Fruit fly (Drosophila melanogaster) whole organism, larva: Measurements from ENCODE around the gene Fatp1.

ENCODE experiments used
- noc ChIP-seq: fragments of 200-800 bp; sonication (Bioruptor generic); optimal IDR thresholded peaks from 3 replicates; lab custom pipeline; 2019; ENCODE audit warnings: missing biosample characterization, mild to moderate bottlenecking, missing genetic modification characterization, moderate library complexity

Gene Fatp1

DNA sequence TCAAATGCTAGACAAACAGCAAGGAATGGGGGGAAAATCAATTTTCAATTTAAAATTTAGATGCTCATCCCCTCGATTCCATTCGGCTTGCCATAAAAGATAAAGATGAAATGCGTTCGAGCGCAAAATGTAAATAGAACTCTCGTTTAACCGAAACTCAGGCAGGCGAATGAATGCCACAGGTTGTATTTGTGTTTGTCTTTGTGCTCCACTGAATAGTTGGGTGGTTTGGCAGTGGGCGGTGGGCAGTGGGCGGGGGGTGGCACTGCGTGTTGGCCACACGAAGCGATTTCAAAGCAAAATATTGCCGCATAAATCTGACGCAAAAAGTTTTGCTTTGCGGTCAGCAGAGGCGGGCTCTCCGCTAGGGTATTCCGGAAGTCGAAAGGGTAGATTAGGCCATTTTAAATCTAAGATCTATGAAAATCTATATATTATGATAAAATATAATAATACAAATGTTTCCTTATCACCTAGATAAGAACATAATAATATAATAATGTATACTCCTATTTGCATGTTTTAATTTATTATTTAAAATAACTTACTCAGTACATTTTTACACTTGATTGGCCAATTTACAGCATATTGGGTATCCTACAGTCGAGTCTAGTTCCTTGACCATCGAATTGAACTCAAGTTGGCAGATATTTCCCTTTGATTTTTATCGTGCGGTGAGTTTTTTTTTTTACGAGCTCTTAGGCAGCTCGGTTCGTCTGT is 5.3 kb upstream of the Fatp1 start:
- TF ChIP-seq noc (tag; lab: Kevin White, UChicago), result no peak

DNA sequence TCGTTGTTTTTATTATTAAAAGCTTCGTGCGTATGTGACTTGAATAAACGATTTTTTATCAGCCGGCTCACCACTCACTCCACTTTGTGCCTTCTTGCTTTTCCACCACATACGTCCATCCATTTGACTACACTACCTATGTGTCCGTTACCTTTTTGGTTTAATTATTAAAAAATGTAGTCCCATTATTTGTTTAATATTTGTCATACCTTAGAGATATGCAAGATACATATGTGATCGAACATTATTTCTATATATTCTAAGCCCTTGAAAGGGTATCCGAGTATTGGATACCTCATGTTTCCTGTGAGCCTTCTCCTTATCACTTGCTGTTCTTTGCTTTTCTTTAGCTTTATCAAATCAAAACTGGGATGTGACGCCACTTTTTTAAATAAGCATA is 2.2 kb upstream of the Fatp1 start:
- peak; percentile 64 for TF ChIP-seq noc (tag; lab: Kevin White, UChicago)

- TF ChIP-seq noc (tag; lab: Kevin White, UChicago), result peak; percentile 39
These were observed 459 bp downstream of the Fatp1 start for dm6 chr2L:10516470-10517048.

DNA sequence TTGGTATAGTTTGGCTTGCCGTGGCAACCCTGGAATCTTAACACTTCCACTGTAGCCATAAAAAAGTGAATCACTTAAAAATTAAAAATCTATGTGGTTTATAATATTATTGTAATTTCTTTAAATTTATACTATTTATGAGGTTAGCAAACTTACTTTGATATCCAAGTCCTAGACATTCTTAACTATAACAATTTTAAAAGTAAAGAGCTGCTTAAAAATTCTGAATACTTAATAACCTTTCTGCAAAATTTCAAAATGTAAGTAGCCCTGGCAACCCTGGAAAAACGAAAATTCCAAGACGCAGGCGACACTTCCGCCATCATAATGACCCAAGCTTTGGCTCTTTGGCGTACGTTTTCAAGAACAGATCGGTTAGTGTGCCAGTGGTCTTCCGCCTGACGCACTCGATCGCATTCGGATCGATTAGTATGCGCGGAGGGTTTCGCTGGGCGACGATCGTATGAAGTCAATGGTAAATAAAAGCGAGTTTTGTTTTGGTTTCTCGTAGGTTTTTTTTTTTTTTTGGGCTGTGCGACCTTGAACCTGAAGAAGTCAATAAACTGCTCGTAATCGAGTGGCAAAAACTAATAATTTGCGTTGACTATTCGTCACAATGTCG is 1.4 kb downstream of the Fatp1 start:
- no peak for TF ChIP-seq noc (tag; lab: Kevin White, UChicago)

dm6 chr2L:10514586-10515137 is 2.4 kb downstream of the Fatp1 start:
- TF ChIP-seq noc (tag; lab: Kevin White, UChicago), result no peak

dm6 chr2L:10513837-10514499 is 3.0 kb downstream of the Fatp1 start:
- no peak for TF ChIP-seq noc (tag; lab: Kevin White, UChicago)

dm6 chr2L:10510843-10511242 is 6.2 kb downstream of the Fatp1 start:
- no peak for TF ChIP-seq noc (tag; lab: Kevin White, UChicago)

dm6 chr2L:10510088-10510487 is 6.9 kb downstream of the Fatp1 start, which contains the start of gene CG7384:
Gene CG7384 (minus strand): TSS chr2L:10510453.
- TF ChIP-seq noc (tag; lab: Kevin White, UChicago), result no peak

- peak; percentile 30 for TF ChIP-seq noc (tag; lab: Kevin White, UChicago)
These were observed 10.3 kb downstream of the Fatp1 start, which contains the start of the genes Myo31DF and CG6094 for dm6 chr2L:10506557-10507252. Gene Myo31DF (minus strand): TSS chr2L:10506779. Gene CG6094 (plus strand): TSS chr2L:10507081.

dm6 chr2L:10505345-10505744 is 11.7 kb downstream of the Fatp1 start:
- TF ChIP-seq noc (tag; lab: Kevin White, UChicago), result no peak

DNA sequence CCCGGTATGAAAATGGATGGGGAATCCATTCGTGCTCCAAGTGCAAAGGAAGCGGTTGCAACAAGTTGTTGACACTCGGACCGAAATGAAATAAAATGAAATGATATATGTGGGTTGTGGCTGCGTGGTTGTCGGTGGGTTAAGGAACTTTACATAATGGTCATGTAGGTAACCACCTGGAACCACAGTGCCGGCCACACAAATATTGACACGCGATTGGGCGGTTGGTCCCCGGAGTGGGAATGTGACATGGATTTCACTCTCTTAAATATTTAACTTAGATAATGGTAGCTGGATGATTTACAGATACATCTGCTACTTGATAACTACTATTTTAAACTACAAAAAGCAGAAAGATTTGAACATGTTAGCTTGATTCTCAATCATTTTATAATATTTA is 12.1 kb downstream of the Fatp1 start:
- no peak for TF ChIP-seq noc (tag; lab: Kevin White, UChicago)

dm6 chr2L:10503356-10503977 is 13.6 kb downstream of the Fatp1 start:
- no peak for TF ChIP-seq noc (tag; lab: Kevin White, UChicago)

DNA sequence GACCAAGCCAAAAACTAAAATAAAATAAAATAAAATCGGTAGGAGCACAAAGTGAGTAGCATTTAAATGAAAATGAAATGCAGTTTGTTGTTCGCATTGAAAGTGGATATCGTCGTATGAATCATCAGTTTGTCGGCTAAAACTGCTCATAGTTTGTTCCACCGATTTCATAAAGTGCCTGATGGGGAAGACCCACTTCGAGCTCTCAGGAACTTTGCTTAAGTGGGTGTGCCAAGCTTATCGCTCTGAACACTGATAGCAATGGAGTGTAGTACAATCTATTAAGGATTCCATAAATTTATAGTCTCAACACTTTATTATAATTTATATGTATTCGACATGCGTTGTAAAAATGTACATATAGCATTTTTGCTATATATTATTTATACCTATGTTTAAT is 14.2 kb downstream of the Fatp1 start:
- peak; percentile 27 for TF ChIP-seq noc (tag; lab: Kevin White, UChicago)

DNA sequence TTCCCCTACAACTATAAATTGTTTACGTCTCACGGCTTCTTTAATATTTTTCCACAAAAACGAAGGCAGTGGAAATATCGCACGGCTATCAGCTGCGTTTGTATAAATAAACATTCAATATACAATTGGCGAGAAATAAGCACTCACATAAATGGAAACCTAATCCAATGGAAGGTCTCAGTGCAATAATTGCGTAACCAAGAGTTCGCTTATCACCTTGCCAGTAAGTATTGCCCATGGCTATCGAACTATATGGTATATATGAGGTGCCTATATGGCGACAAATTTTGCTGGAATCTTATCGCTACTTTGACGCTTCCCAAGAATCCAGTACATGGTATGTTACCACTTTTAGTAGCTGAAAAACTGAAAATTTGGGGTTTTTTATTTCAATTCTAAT is 14.8 kb downstream of the Fatp1 start:
- no peak for TF ChIP-seq noc (tag; lab: Kevin White, UChicago)
